Worm (Caenorhabditis elegans) whole organism, late embryonic: ENCODE data around the gene secs-1.

Experiments used
- C38D4.7 ChIP-seq: fragments of 200-800 bp; sonication (Bioruptor generic); optimal IDR thresholded peaks from 2 replicates; lab custom pipeline; 2018; ENCODE audit warnings: mild to moderate bottlenecking, missing genetic modification characterization, moderate library complexity, missing compliant biosample characterization
- F13H6.1 ChIP-seq: sonication (generic microtip); optimal IDR thresholded peaks from 2 replicates; lab custom pipeline; 2016; ENCODE audit warnings: missing genetic modification characterization, missing compliant biosample characterization
- K02D7.2 ChIP-seq: sonication (generic microtip); optimal IDR thresholded peaks from 2 replicates; lab custom pipeline; 2017; ENCODE audit warnings: mild to moderate bottlenecking, missing genetic modification characterization, missing compliant biosample characterization
- K09A11.1 ChIP-seq: sonication (generic microtip); optimal IDR thresholded peaks from 2 replicates; lab custom pipeline; 2017; ENCODE audit warnings: antibody characterized with exemption, mild to moderate bottlenecking, missing genetic modification characterization, missing compliant biosample characterization; ENCODE audit not compliant: insufficient read depth
- Y22D7AL.16 ChIP-seq: sonication (generic microtip); optimal IDR thresholded peaks from 2 replicates; lab custom pipeline; 2016; ENCODE audit warnings: missing genetic modification characterization, missing compliant biosample characterization
- ceh-19 ChIP-seq: fragments of 200-800 bp; sonication (Bioruptor generic); optimal IDR thresholded peaks from 2 replicates; lab custom pipeline; 2018; ENCODE audit warnings: mild to moderate bottlenecking, missing genetic modification characterization, missing compliant biosample characterization
- ceh-2 ChIP-seq: sonication (generic microtip); optimal IDR thresholded peaks from 2 replicates; lab custom pipeline; 2016; ENCODE audit warnings: missing genotype, missing genetic modification characterization, missing compliant biosample characterization
- ceh-22 ChIP-seq: sonication (generic microtip); optimal IDR thresholded peaks from 2 replicates; lab custom pipeline; 2017; ENCODE audit warnings: missing biosample characterization, missing genetic modification characterization
- ceh-31 ChIP-seq: sonication (generic microtip); optimal IDR thresholded peaks from 2 replicates; lab custom pipeline; 2016; ENCODE audit warnings: missing genetic modification characterization, missing compliant biosample characterization
- ceh-34 ChIP-seq: sonication (generic microtip); optimal IDR thresholded peaks from 2 replicates; lab custom pipeline; 2016; ENCODE audit warnings: mild to moderate bottlenecking, missing genetic modification characterization, missing compliant biosample characterization
- ceh-48 ChIP-seq: sonication (generic microtip); optimal IDR thresholded peaks from 2 replicates; lab custom pipeline; 2016; ENCODE audit warnings: missing genetic modification characterization, inconsistent platforms, missing compliant biosample characterization
- ceh-6 ChIP-seq: fragments of 200-800 bp; sonication (Bioruptor generic); optimal IDR thresholded peaks from 2 replicates; lab custom pipeline; 2018; ENCODE audit warnings: mild to moderate bottlenecking, missing genetic modification characterization, missing compliant biosample characterization
- ceh-9 ChIP-seq: sonication (generic microtip); optimal IDR thresholded peaks from 2 replicates; lab custom pipeline; 2016; ENCODE audit warnings: mild to moderate bottlenecking, missing genetic modification characterization, inconsistent platforms, missing compliant biosample characterization
- che-1 ChIP-seq: sonication (generic microtip); optimal IDR thresholded peaks from 2 replicates; lab custom pipeline; 2016; ENCODE audit warnings: mild to moderate bottlenecking, missing genetic modification characterization, missing compliant biosample characterization
- dve-1 ChIP-seq: sonication (generic microtip); optimal IDR thresholded peaks from 2 replicates; lab custom pipeline; 2017; ENCODE audit warnings: antibody characterized with exemption, mild to moderate bottlenecking, missing genetic modification characterization, missing compliant biosample characterization
- elt-2 ChIP-seq: sonication (generic microtip); optimal IDR thresholded peaks from 2 replicates; lab custom pipeline; 2016; ENCODE audit warnings: missing genetic modification reagents, missing genetic modification characterization, missing compliant biosample characterization
- elt-4 ChIP-seq: sonication (generic microtip); optimal IDR thresholded peaks from 2 replicates; lab custom pipeline; 2016; ENCODE audit warnings: missing genetic modification characterization, missing compliant biosample characterization
- ets-4 ChIP-seq: sonication (generic microtip); optimal IDR thresholded peaks from 2 replicates; lab custom pipeline; 2016; ENCODE audit warnings: missing genetic modification characterization, missing compliant biosample characterization
- fkh-10 ChIP-seq: fragments of 150-350 bp; optimal IDR thresholded peaks from 2 replicates; lab custom pipeline; 2014; ENCODE audit warnings: missing biosample characterization, missing genetic modification reagents, missing genetic modification characterization
- hlh-13 ChIP-seq: fragments of 200-800 bp; sonication (Bioruptor generic); optimal IDR thresholded peaks from 2 replicates; lab custom pipeline; 2018; ENCODE audit warnings: mild to moderate bottlenecking, missing genetic modification characterization, missing compliant biosample characterization
- hlh-6 ChIP-seq: sonication (generic microtip); optimal IDR thresholded peaks from 2 replicates; lab custom pipeline; 2016; ENCODE audit warnings: missing genotype, missing genetic modification characterization, missing compliant biosample characterization
- hlh-8 ChIP-seq: sonication (generic microtip); optimal IDR thresholded peaks from 2 replicates; lab custom pipeline; 2016; ENCODE audit warnings: missing genotype, missing genetic modification characterization, missing compliant biosample characterization
- lin-11 ChIP-seq: fragments of 200-800 bp; sonication (Bioruptor generic); optimal IDR thresholded peaks from 2 replicates; lab custom pipeline; 2018; ENCODE audit warnings: mild to moderate bottlenecking, missing genetic modification characterization, missing compliant biosample characterization
- mec-3 ChIP-seq: sonication (generic microtip); optimal IDR thresholded peaks from 2 replicates; lab custom pipeline; 2016; ENCODE audit warnings: borderline replicate concordance, missing genetic modification characterization, missing compliant biosample characterization
- nhr-11 ChIP-seq: fragments of 150-350 bp; optimal IDR thresholded peaks from 2 replicates; lab custom pipeline; 2014; ENCODE audit warnings: missing biosample characterization, missing genetic modification characterization
- nhr-232 ChIP-seq: sonication (generic microtip); optimal IDR thresholded peaks from 2 replicates; lab custom pipeline; 2016; ENCODE audit warnings: missing genetic modification characterization, missing compliant biosample characterization
- npax-4 ChIP-seq: sonication (generic microtip); optimal IDR thresholded peaks from 2 replicates; lab custom pipeline; 2016; ENCODE audit warnings: missing genetic modification characterization, missing compliant biosample characterization
- odd-2 ChIP-seq: sonication (generic microtip); optimal IDR thresholded peaks from 2 replicates; lab custom pipeline; 2017; ENCODE audit warnings: antibody characterized with exemption, mild to moderate bottlenecking, missing genetic modification characterization, missing compliant biosample characterization
- pax-1 ChIP-seq: fragments of 150-350 bp; optimal IDR thresholded peaks from 2 replicates; lab custom pipeline; 2014; ENCODE audit warnings: missing biosample characterization, missing genetic modification characterization
- pha-2 ChIP-seq: sonication (generic microtip); optimal IDR thresholded peaks from 2 replicates; lab custom pipeline; 2017; ENCODE audit warnings: mild to moderate bottlenecking, missing genetic modification characterization, missing compliant biosample characterization
- pha-4 ChIP-seq: fragments of 150-350 bp; optimal IDR thresholded peaks from 2 replicates; lab custom pipeline; 2018; ENCODE audit warnings: missing biosample characterization, missing genetic modification reagents, missing genetic modification characterization
- ref-2 ChIP-seq: sonication (generic microtip); optimal IDR thresholded peaks from 2 replicates; lab custom pipeline; 2016; ENCODE audit warnings: missing genetic modification characterization, missing compliant biosample characterization
- rnt-1 ChIP-seq: sonication (generic microtip); optimal IDR thresholded peaks from 2 replicates; lab custom pipeline; 2016; ENCODE audit warnings: missing genetic modification characterization, missing compliant biosample characterization
- sox-4 ChIP-seq: sonication (generic microtip); optimal IDR thresholded peaks from 2 replicates; lab custom pipeline; 2017; ENCODE audit warnings: mild to moderate bottlenecking, missing genetic modification characterization, inconsistent platforms, missing compliant biosample characterization
- syd-9 ChIP-seq: sonication (generic microtip); optimal IDR thresholded peaks from 2 replicates; lab custom pipeline; 2016; ENCODE audit warnings: mild to moderate bottlenecking, missing genetic modification characterization, moderate library complexity, missing compliant biosample characterization
- tbx-2 ChIP-seq: sonication (generic microtip); optimal IDR thresholded peaks from 2 replicates; lab custom pipeline; 2016; ENCODE audit warnings: missing genetic modification characterization, missing compliant biosample characterization
- tbx-7 ChIP-seq: sonication (generic microtip); optimal IDR thresholded peaks from 2 replicates; lab custom pipeline; 2016; ENCODE audit warnings: missing genotype, missing genetic modification characterization, missing compliant biosample characterization
- ttx-3 ChIP-seq: sonication (generic microtip); optimal IDR thresholded peaks from 2 replicates; lab custom pipeline; 2016; ENCODE audit warnings: missing genetic modification reagents, missing genetic modification characterization, missing compliant biosample characterization
- unc-3 ChIP-seq, 2 experiments: fragments of 200-800 bp in 1 of 2; sonication (Bioruptor generic) in 1 of 2; sonication (generic microtip) in 1 of 2; conservative IDR thresholded peaks in 1 of 2; optimal IDR thresholded peaks in 1 of 2; 2 replicates each; pipeline versions ENCODE4 v1.3.6 to Lab custom; 2016 to 2022; ENCODE audit warnings: missing compliant biosample characterization in 2 of 2, missing genetic modification characterization in 2 of 2, missing genetic modification reagents in 1 of 2
- unc-42 ChIP-seq: sonication (generic microtip); optimal IDR thresholded peaks from 2 replicates; lab custom pipeline; 2016; ENCODE audit warnings: missing genotype, missing genetic modification characterization, missing compliant biosample characterization
- unc-55 ChIP-seq: sonication (generic microtip); optimal IDR thresholded peaks from 2 replicates; lab custom pipeline; 2017; ENCODE audit warnings: missing biosample characterization, missing genetic modification reagents, missing genetic modification characterization
- unc-86 ChIP-seq: sonication (generic microtip); optimal IDR thresholded peaks from 2 replicates; lab custom pipeline; 2016; ENCODE audit warnings: missing genetic modification characterization, missing compliant biosample characterization
- ztf-16 ChIP-seq: sonication (generic microtip); optimal IDR thresholded peaks from 2 replicates; lab custom pipeline; 2017; ENCODE audit warnings: missing genetic modification characterization, missing compliant biosample characterization

The secs-1 gene

ce11 chrV:10771390-10771789 lies 32.9 kb downstream of the secs-1 start, which contains the start of gene D1054.3:
Gene D1054.3, plus strand, starts transcription at chrV:10771451.
- TF ChIP-seq tbx-2 (tag; lab: Kevin White, UChicago) (no peak), ceh-48 (no peak), K09A11.1 (tag; lab: Kevin White, UChicago) (no peak), fkh-10 (no peak), lin-11 (no peak), ceh-34 (tag; lab: Kevin White, UChicago) (no peak), dve-1 (no peak), ceh-22 (tag; lab: Kevin White, UChicago) (no peak), pax-1 (tag; lab: Kevin White, UChicago) (no peak), F13H6.1 (tag; lab: Kevin White, UChicago) (no peak), K02D7.2 (tag; lab: Kevin White, UChicago) (no peak), mec-3 (no peak), ztf-16 (tag; lab: Kevin White, UChicago) (no peak), unc-86 (tag; lab: Kevin White, UChicago) (no peak), pha-2 (tag; lab: Kevin White, UChicago) (no peak), unc-3 (GFP tag; conservative IDR thresholded peaks at IDR 0.05; lab: Robert Waterston, UW) (no peak), unc-3 (tag; optimal IDR thresholded peaks at IDR 0.05; lab: Kevin White, UChicago) (no peak), sox-4 (tag; lab: Kevin White, UChicago) (no peak), che-1 (tag; lab: Kevin White, UChicago) (no peak), syd-9 (no peak)

ce11 chrV:10770026-10770425 lies 34.2 kb downstream of the secs-1 start, which contains the start of the genes D1054.1 and pas-2:
Gene D1054.1, minus strand, starts transcription at chrV:10770217.
Gene pas-2, plus strand, starts transcription at chrV:10770368.
- TF ChIP-seq ets-4 (no peak), Y22D7AL.16 (tag; lab: Kevin White, UChicago) (no peak), odd-2 (tag; lab: Kevin White, UChicago) (no peak), unc-42 (tag; lab: Kevin White, UChicago) (peak; percentile 90), ceh-9 (tag; lab: Kevin White, UChicago) (no peak)

ce11 chrV:10768892-10769291 lies 35.4 kb downstream of the secs-1 start:
- no peak for TF ChIP-seq K09A11.1 (tag; lab: Kevin White, UChicago)
- TF ChIP-seq ceh-6 (GFP tag; lab: Kevin White, UChicago): no peak
- no peak for TF ChIP-seq elt-4 (tag; lab: Kevin White, UChicago)
- no peak for TF ChIP-seq unc-55 (GFP tag; lab: Kevin White, UChicago)
- TF ChIP-seq nhr-232 (tag; lab: Kevin White, UChicago): no peak
- TF ChIP-seq sox-4 (tag; lab: Kevin White, UChicago): no peak
- TF ChIP-seq lin-11: no peak
- TF ChIP-seq ceh-9 (tag; lab: Kevin White, UChicago): no peak
- no peak for TF ChIP-seq ets-4
- no peak for TF ChIP-seq unc-42 (tag; lab: Kevin White, UChicago)
- no peak for TF ChIP-seq elt-2 (tag; lab: Kevin White, UChicago)
- no peak for TF ChIP-seq nhr-11 (tag; lab: Kevin White, UChicago)

DNA sequence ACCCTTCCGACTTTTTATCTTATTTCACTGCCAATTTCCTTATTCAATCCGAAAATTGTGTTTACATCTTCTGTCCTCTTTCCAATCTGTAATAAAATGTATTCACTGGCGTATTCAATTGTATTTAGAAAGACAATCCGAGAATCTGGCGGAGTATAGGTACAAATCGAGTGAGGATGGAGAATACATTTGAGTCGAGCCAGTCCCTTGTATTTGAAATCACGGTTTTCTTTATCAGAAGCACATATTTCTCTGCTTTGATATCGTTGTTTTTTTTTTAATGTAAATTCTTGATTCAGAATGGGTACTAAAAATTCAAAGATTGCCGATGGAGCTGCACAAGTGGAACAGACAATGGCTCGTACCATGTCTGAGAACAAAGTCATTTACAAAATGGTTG lies 40.2 kb downstream of the secs-1 start, which contains the start of gene ocr-1:
TSS of gene ocr-1 (plus strand) at position 301 of the 400 bp plus-strand sequence.
- TF ChIP-seq ceh-31 (tag; lab: Kevin White, UChicago): no peak
- no peak for TF ChIP-seq K02D7.2 (tag; lab: Kevin White, UChicago)
- no peak for TF ChIP-seq ref-2 (tag; lab: Kevin White, UChicago)

- TF ChIP-seq C38D4.7 (GFP tag; lab: Kevin White, UChicago) (no peak), npax-4 (no peak), ceh-19 (GFP tag; lab: Kevin White, UChicago) (no peak), tbx-7 (tag; lab: Kevin White, UChicago) (no peak), ceh-2 (tag; lab: Kevin White, UChicago) (no peak), K02D7.2 (tag; lab: Kevin White, UChicago) (no peak), hlh-6 (tag; lab: Kevin White, UChicago) (no peak), rnt-1 (tag; lab: Kevin White, UChicago) (no peak), hlh-13 (GFP tag; lab: Kevin White, UChicago) (no peak), odd-2 (tag; lab: Kevin White, UChicago) (no peak), hlh-8 (no peak), sox-4 (tag; lab: Kevin White, UChicago) (no peak), ttx-3 (tag; lab: Kevin White, UChicago) (no peak), pha-4 (tag; lab: Kevin White, UChicago) (no peak)
These were observed 41.6 kb downstream of the secs-1 start, which contains the start of gene sre-6 for ce11 chrV:10762695-10763094. Gene sre-6, minus strand, starts transcription at chrV:10762795.
